Worm (Caenorhabditis elegans) whole organism, L4/young adult: Measurements from ENCODE around the gene Y46H3A.4.
A peak's percentile ranks its signal among the peaks of the same experiment; 100 is the strongest.

ENCODE experiments used
- W03F9.2 ChIP-seq: fragments of 150-350 bp; optimal IDR thresholded peaks from 2 replicates; lab custom pipeline; 2014; ENCODE audit warnings: missing biosample characterization, missing genetic modification characterization
- dao-5 ChIP-seq: sonication (generic microtip); optimal IDR thresholded peaks from 2 replicates; lab custom pipeline; 2016; ENCODE audit warnings: missing genotype, missing genetic modification characterization, moderate library complexity, missing compliant biosample characterization
- him-1 ChIP-seq: sonication (generic microtip); optimal IDR thresholded peaks from 2 replicates; lab custom pipeline; 2016; ENCODE audit warnings: missing genotype, missing genetic modification reagents, missing genetic modification characterization, missing compliant biosample characterization

Y46H3A.4 gene

DNA sequence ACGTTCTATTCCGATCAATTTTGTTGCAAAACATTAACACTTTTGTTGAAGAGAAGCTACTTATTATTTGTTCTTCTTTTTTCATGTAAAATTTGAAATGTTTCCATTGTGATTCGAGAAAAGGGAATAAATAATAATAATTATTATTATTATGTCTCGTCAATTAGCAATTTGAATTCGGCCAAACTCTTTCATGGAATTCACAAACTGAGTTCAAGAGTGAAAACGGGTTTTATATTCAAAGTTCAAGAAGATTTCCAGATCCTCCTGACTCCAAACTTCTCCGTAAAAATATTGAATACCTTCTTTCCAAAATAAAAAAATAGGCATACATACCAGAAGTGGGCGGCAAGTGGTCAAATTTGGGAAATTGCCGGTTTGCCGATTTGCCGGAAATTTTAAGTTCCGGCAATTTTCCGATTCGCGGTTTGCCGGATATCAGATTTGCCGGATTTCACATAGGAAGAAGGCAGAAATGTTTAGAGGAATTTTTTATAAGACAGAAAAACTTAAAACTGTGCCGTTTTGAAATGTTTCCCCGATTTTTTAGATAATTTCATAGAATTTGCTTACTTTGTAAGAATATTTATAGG, 5.1 kb downstream of the Y46H3A.4 start:
- TF ChIP-seq him-1 (no peak), W03F9.2 (tag; lab: Kevin White, UChicago) (no peak), dao-5 (tag; lab: Kevin White, UChicago) (no peak)

DNA sequence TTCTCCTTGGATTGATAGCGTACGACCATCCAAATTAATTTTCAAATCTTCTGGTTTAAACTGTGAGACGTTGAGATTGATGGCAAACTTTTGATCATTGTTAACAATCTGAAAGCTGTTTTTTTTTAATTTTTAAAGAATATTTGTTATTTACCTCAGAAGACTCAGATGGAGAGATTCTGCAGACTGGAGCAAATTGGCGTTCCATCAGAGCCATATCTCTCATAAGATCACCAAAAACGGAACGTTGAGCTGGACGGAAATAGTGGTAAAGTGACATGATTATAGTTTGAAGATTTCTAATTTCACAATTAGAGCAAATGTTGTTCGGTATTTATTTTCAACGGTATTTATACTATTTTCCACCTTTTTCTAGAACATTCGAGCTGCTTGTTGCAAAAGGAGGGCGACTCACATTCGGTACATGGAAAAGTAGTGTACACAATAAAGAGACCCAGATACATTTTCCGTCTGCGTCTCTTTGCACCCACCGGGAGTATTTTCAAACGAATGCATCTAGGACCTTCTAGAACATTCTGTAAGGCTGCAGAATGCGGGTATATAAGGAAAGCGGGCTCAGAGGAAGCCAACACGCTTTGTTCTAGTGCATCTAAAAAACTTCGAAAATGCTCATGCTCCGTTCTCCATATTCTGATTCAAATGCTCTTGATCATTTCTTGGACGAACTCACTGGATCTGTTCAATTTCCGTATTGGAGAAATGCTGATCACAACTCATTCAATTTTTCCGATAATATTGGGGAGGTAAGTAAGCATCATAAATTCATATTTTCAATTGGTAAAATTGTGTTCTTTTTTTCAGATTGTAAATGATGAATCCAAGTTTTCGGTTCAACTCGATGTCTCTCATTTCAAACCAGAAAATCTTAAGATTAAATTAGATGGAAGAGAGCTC, 6.0 kb downstream of the Y46H3A.4 start, which contains the start of the genes hsp-16.2 and hsp-16.41:
Gene hsp-16.2 (minus strand): TSS at position 313 of the 915 bp plus-strand sequence.
Gene hsp-16.41 (plus strand): TSS at position 534 of the 915 bp plus-strand sequence.
- no peak for TF ChIP-seq dao-5 (tag; lab: Kevin White, UChicago)
- TF ChIP-seq W03F9.2 (tag; lab: Kevin White, UChicago): peak; percentile 6

- TF ChIP-seq him-1 (no peak), W03F9.2 (tag; lab: Kevin White, UChicago) (peak; percentile 11)
Observed at ce11 chrV:1804034-1804542, 6.8 kb downstream of the Y46H3A.4 start.

DNA sequence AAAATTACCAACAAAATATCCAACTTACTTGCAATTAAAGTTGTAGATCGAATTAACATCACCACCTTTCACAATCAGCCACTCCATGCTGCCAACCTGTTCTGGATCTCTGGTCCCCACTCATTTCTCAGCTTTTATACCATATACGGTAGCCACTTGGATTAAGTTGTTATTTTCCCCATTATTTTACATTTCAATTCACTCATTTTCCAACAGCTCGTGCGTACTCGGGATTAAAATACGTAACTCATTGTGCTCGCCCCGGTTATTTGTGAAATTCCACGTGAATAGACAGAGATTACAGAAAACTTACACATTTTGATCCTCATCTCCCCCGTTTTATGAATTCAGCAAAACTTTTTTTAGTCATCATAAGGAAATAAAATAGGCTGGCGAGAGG, 7.9 kb downstream of the Y46H3A.4 start, which contains the start of gene srt-41:
Gene srt-41 (minus strand): TSS at position 101 of the 400 bp plus-strand sequence.
- no peak for TF ChIP-seq him-1
- TF ChIP-seq dao-5 (tag; lab: Kevin White, UChicago): no peak
- no peak for TF ChIP-seq W03F9.2 (tag; lab: Kevin White, UChicago)

ce11 chrV:1797900-1798299, 13.0 kb downstream of the Y46H3A.4 start, which contains the start of gene F36H9.10:
F36H9.10 (plus strand) TSS chrV:1798200.
- TF ChIP-seq W03F9.2 (tag; lab: Kevin White, UChicago): no peak
- TF ChIP-seq dao-5 (tag; lab: Kevin White, UChicago): no peak
- no peak for TF ChIP-seq him-1

ce11 chrV:1794218-1794617, 16.7 kb downstream of the Y46H3A.4 start, which contains the start of gene F36H9.1:
F36H9.1 (plus strand) TSS chrV:1794518.
- TF ChIP-seq dao-5 (tag; lab: Kevin White, UChicago) (no peak), him-1 (no peak), W03F9.2 (tag; lab: Kevin White, UChicago) (no peak)

- TF ChIP-seq W03F9.2 (tag; lab: Kevin White, UChicago) (no peak), dao-5 (tag; lab: Kevin White, UChicago) (no peak), him-1 (no peak)
Observed at ce11 chrV:1789495-1789894, 21.4 kb downstream of the Y46H3A.4 start.

DNA sequence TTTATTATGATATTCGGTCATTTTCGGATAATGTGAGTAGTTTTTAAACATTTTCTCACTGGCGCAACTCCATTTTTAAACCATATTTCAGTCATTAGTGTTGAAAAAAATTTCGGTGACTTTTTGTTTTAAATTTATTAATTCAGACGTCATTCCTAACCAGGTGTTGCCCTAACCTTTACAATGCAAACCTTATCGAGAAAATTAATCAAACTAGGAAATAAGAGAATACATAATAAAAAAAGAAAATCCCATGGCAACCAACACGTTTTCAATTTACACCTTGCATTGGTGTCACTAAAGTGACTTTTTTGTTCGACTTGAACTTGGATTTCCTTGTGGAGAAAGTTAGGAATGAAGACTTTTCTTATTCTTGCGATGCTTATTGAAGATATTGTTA, 22.8 kb downstream of the Y46H3A.4 start, which contains the start of gene F36H9.2:
Gene F36H9.2 (plus strand): TSS at position 301 of the 400 bp plus-strand sequence.
- no peak for TF ChIP-seq dao-5 (tag; lab: Kevin White, UChicago)
- TF ChIP-seq W03F9.2 (tag; lab: Kevin White, UChicago): no peak
- no peak for TF ChIP-seq him-1

DNA sequence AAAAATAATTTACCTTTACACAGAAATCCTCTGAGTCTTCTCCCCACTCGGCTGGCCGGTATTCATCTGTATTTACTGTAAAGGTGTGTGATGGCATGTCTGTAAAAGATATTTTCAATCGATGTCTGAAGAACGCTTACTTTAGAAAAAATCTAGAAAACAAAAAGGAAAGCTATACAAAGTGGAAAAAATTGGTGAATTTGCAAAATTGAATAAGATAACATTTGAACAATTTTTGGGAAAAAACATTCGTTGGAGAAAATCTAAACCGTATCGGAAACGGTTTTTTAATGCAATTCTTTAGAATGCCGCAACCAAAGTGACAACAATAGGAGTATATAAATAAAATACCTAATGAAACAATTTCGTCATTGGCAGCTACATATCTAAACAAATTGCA, 29.0 kb downstream of the Y46H3A.4 start, which contains the start of gene F36H9.5:
Gene F36H9.5 (minus strand): TSS at position 101 of the 400 bp plus-strand sequence.
- TF ChIP-seq him-1 (no peak), W03F9.2 (tag; lab: Kevin White, UChicago) (no peak), dao-5 (tag; lab: Kevin White, UChicago) (no peak)

DNA sequence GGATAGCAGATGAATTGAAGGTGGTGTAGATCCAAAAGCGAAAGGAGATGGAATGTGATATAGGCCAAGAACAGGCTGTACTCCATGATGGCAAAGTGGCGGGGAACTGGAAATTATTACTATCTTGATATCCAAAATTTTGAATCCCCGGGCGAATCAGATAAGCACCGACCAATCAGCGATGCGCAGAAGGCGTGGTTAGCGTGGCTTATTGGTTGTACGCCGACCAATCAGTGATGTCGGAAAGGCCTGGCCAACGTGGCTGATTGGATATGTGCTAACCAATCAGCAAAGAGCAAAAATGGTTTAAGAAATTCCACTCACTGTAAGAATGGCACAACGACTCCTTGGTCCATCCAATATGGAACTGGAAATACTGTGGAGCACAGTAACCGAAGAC, 30.9 kb downstream of the Y46H3A.4 start:
- TF ChIP-seq dao-5 (tag; lab: Kevin White, UChicago) (no peak), W03F9.2 (tag; lab: Kevin White, UChicago) (no peak), him-1 (no peak)

ce11 chrV:1779136-1779535, 31.8 kb downstream of the Y46H3A.4 start, which contains the start of gene F36H9.4:
F36H9.4 (minus strand) TSS chrV:1779236.
- no peak for TF ChIP-seq him-1
- TF ChIP-seq W03F9.2 (tag; lab: Kevin White, UChicago): no peak
- no peak for TF ChIP-seq dao-5 (tag; lab: Kevin White, UChicago)

ce11 chrV:1774874-1775589, 35.9 kb downstream of the Y46H3A.4 start, which contains the start of gene F36H9.7:
F36H9.7 (minus strand) TSS chrV:1774924.
- TF ChIP-seq dao-5 (tag; lab: Kevin White, UChicago): no peak

DNA sequence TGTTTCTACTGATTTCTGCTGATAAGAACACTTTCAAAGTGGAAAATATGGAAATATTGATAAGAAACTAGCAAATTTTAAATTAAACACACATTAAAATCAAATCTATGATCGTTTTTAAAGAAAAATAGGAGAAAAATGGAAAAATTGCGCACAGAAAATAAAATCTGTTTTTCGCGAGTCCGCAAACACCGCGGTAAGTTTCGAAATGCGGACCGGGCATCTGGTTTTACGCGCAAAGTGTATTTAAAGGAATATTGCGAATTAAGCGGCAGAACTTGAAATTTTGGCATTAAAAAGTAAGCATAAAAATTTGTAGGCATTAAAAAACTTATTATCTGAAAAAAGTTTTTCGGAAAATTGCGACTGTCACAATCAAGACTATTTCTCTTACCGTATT, 37.8 kb downstream of the Y46H3A.4 start:
- TF ChIP-seq dao-5 (tag; lab: Kevin White, UChicago) (no peak), him-1 (no peak), W03F9.2 (tag; lab: Kevin White, UChicago) (no peak)
